Fruit fly (Drosophila melanogaster) whole organism, embryonic: ENCODE results near the gene Gga.

Experiments used
- B-H1 ChIP-seq: fragments of 200-800 bp; sonication (Bioruptor generic); IDR thresholded peaks from 3 replicates; pipeline ENCODE4 v1.3.6; 2022; ENCODE audit warnings: missing biosample characterization, missing genetic modification characterization
- CG11560 ChIP-seq: fragments of 200-800 bp; sonication (Bioruptor generic); IDR thresholded peaks from 3 replicates; pipeline ENCODE4 v1.3.6; 2022; ENCODE audit warnings: missing biosample characterization, missing genetic modification characterization
- CG14860 ChIP-seq: fragments of 200-800 bp; sonication (Bioruptor generic); IDR thresholded peaks from 3 replicates; pipeline ENCODE4 v1.3.6; 2022; ENCODE audit warnings: missing biosample characterization, missing genetic modification characterization; ENCODE audit not compliant: partially characterized antibody
- CG15696 ChIP-seq: fragments of 200-800 bp; sonication (Bioruptor generic); optimal IDR thresholded peaks from 2 replicates; lab custom pipeline; 2019; ENCODE audit warnings: missing biosample characterization, mild to moderate bottlenecking, missing genetic modification characterization, moderate library complexity
- CG17186 ChIP-seq: fragments of 200-800 bp; sonication (Bioruptor generic); optimal IDR thresholded peaks from 3 replicates; lab custom pipeline; 2017; ENCODE audit warnings: missing biosample characterization, missing genetic modification reagents, missing genetic modification characterization
- CG17359 ChIP-seq: fragments of 200-800 bp; sonication (Bioruptor generic); optimal IDR thresholded peaks from 3 replicates; lab custom pipeline; 2018; ENCODE audit warnings: missing biosample characterization, mild to moderate bottlenecking, missing genetic modification characterization, moderate library complexity
- CG17802 ChIP-seq: fragments of 200-800 bp; sonication (Bioruptor generic); optimal IDR thresholded peaks from 2 replicates; lab custom pipeline; 2018; ENCODE audit warnings: missing biosample characterization, mild to moderate bottlenecking, missing genetic modification characterization, moderate library complexity
- CG30403 ChIP-seq: fragments of 200-800 bp; sonication (Bioruptor generic); optimal IDR thresholded peaks from 3 replicates; lab custom pipeline; 2016; ENCODE audit warnings: missing biosample characterization, missing genetic modification characterization
- CG3281 ChIP-seq: fragments of 200-800 bp; sonication (Bioruptor generic); optimal IDR thresholded peaks from 3 replicates; lab custom pipeline; 2017; ENCODE audit warnings: missing biosample characterization, mild to moderate bottlenecking, missing genetic modification characterization
- CG3726 ChIP-seq: fragments of 200-800 bp; sonication (Bioruptor generic); IDR thresholded peaks from 3 replicates; pipeline ENCODE4, ENCODE4 v1.3.6; 2022; ENCODE audit warnings: missing biosample characterization, missing genetic modification characterization
- CG4328 ChIP-seq: fragments of 200-800 bp; sonication (Bioruptor generic); optimal IDR thresholded peaks from 3 replicates; lab custom pipeline; 2017; ENCODE audit warnings: missing biosample characterization, missing genetic modification reagents, missing genetic modification characterization
- CG4360 ChIP-seq: fragments of 200-800 bp; sonication (Bioruptor generic); IDR thresholded peaks from 2 replicates; pipeline ENCODE4 v1.3.6; 2022; ENCODE audit warnings: missing biosample characterization, missing genetic modification characterization
- CG4854 ChIP-seq: fragments of 200-800 bp; sonication (Bioruptor generic); optimal IDR thresholded peaks from 2 replicates; lab custom pipeline; 2016; ENCODE audit warnings: missing biosample characterization, missing genetic modification characterization, inconsistent platforms
- CG6813 ChIP-seq: fragments of 200-800 bp; sonication (Bioruptor generic); optimal IDR thresholded peaks from 2 replicates; lab custom pipeline; 2017; ENCODE audit warnings: missing biosample characterization, missing genetic modification characterization, mild to moderate bottlenecking, moderate library complexity, missing genetic modification reagents
- CG7928 ChIP-seq: fragments of 200-800 bp; sonication (Bioruptor generic); optimal IDR thresholded peaks from 2 replicates; lab custom pipeline; 2017; ENCODE audit warnings: missing biosample characterization, mild to moderate bottlenecking, missing genetic modification characterization
- CG7987 ChIP-seq: fragments of 200-800 bp; sonication (Bioruptor generic); optimal IDR thresholded peaks from 2 replicates; lab custom pipeline; 2018; ENCODE audit warnings: missing biosample characterization, mild to moderate bottlenecking, missing genetic modification characterization, moderate library complexity
- CG9437 ChIP-seq: fragments of 200-800 bp; sonication (Bioruptor generic); optimal IDR thresholded peaks from 2 replicates; lab custom pipeline; 2018; ENCODE audit warnings: missing biosample characterization, mild to moderate bottlenecking, missing genetic modification characterization
- CG9932 ChIP-seq: fragments of 200-800 bp; sonication (Bioruptor generic); IDR thresholded peaks from 2 replicates; pipeline ENCODE4 v1.3.6; 2022; ENCODE audit warnings: missing biosample characterization, missing genetic modification characterization
- CTCF ChIP-seq: fragments of 200-800 bp; sonication (Bioruptor generic); optimal IDR thresholded peaks from 2 replicates; lab custom pipeline; 2017; ENCODE audit warnings: missing biosample characterization, mild to moderate bottlenecking, missing genetic modification characterization, moderate library complexity
- CkIIα-i1 ChIP-seq: fragments of 200-800 bp; sonication (Bioruptor generic); IDR thresholded peaks from 2 replicates; pipeline ENCODE4 v1.3.6; 2022; ENCODE audit warnings: missing biosample characterization, missing genetic modification characterization
- Dfd ChIP-seq, 2 experiments: fragments of >200 bp; optimal IDR thresholded peaks; 2 replicates each; lab custom pipeline; 2017; ENCODE audit warnings: missing biosample characterization in 2 of 2, missing genetic modification characterization in 2 of 2
- Elba2 ChIP-seq: fragments of 200-800 bp; sonication (Bioruptor generic); optimal IDR thresholded peaks from 3 replicates; lab custom pipeline; 2016; ENCODE audit warnings: missing biosample characterization, missing genetic modification characterization
- Ets97D ChIP-seq: fragments of 200-800 bp; sonication (Bioruptor generic); optimal IDR thresholded peaks from 3 replicates; lab custom pipeline; 2016; ENCODE audit warnings: missing biosample characterization, missing genetic modification characterization
- Fer2 ChIP-seq: fragments of 200-800 bp; sonication (Bioruptor generic); optimal IDR thresholded peaks from 2 replicates; lab custom pipeline; 2018; ENCODE audit warnings: missing biosample characterization, mild to moderate bottlenecking, missing genetic modification characterization, moderate library complexity
- GATAe ChIP-seq: fragments of 200-800 bp; sonication (Bioruptor generic); conservative IDR thresholded peaks from 2 replicates; pipeline ENCODE4 v1.3.6; 2022; ENCODE audit warnings: missing biosample characterization, missing genetic modification characterization
- Hey ChIP-seq: fragments of 200-800 bp; sonication (Bioruptor generic); optimal IDR thresholded peaks from 3 replicates; lab custom pipeline; 2018; ENCODE audit warnings: missing biosample characterization, mild to moderate bottlenecking, missing genetic modification characterization
- Lim3 ChIP-seq: fragments of 200-800 bp; sonication (Bioruptor generic); IDR thresholded peaks from 2 replicates; pipeline ENCODE4 v1.3.6; 2022; ENCODE audit warnings: missing biosample characterization, missing genetic modification characterization
- MESR4 ChIP-seq: fragments of 200-800 bp; sonication (Bioruptor generic); optimal IDR thresholded peaks from 2 replicates; lab custom pipeline; 2018; ENCODE audit warnings: missing biosample characterization, mild to moderate bottlenecking, missing genetic modification characterization, moderate library complexity
- Med ChIP-seq: fragments of 200-800 bp; sonication (Bioruptor generic); peaks from one replicate; lab custom pipeline; 2016; ENCODE audit warnings: missing biosample characterization, missing genetic modification characterization, mild to moderate bottlenecking, inconsistent platforms, moderate library complexity
- Taf1 ChIP-seq: fragments of 200-800 bp; sonication (Bioruptor generic); IDR thresholded peaks from 2 replicates; pipeline ENCODE4 v1.3.6; 2022; ENCODE audit warnings: missing biosample characterization, missing genetic modification characterization
- YL-1 ChIP-seq: fragments of 200-800 bp; sonication (Bioruptor generic); optimal IDR thresholded peaks from 3 replicates; lab custom pipeline; 2017; ENCODE audit warnings: missing biosample characterization, mild to moderate bottlenecking, missing genetic modification characterization
- ase ChIP-seq: fragments of 200-800 bp; sonication (Bioruptor generic); IDR thresholded peaks from 3 replicates; pipeline ENCODE4 v1.3.6; 2022; ENCODE audit warnings: missing biosample characterization, missing genetic modification characterization
- chn ChIP-seq: fragments of 200-800 bp; sonication (Bioruptor generic); optimal IDR thresholded peaks from 2 replicates; lab custom pipeline; 2016; ENCODE audit warnings: missing biosample characterization, missing genetic modification characterization
- dan ChIP-seq: fragments of 200-800 bp; sonication (Bioruptor generic); IDR thresholded peaks from 2 replicates; pipeline ENCODE4 v1.3.6; 2022; ENCODE audit warnings: missing biosample characterization, missing genetic modification characterization
- emc ChIP-seq: fragments of 200-800 bp; sonication (Bioruptor generic); optimal IDR thresholded peaks from 2 replicates; lab custom pipeline; 2016; ENCODE audit warnings: missing biosample characterization, missing genetic modification characterization
- fd96Cb ChIP-seq: fragments of 200-800 bp; sonication (Bioruptor generic); optimal IDR thresholded peaks from 2 replicates; lab custom pipeline; 2018; ENCODE audit warnings: missing biosample characterization, mild to moderate bottlenecking, missing genetic modification characterization, moderate library complexity
- gce ChIP-seq: fragments of 200-800 bp; sonication (Bioruptor generic); IDR thresholded peaks from 3 replicates; pipeline ENCODE4 v1.3.6; 2022; ENCODE audit warnings: missing biosample characterization, missing genetic modification characterization
- gcm ChIP-seq: fragments of 200-800 bp; sonication (Bioruptor generic); optimal IDR thresholded peaks from 2 replicates; lab custom pipeline; 2019; ENCODE audit warnings: missing biosample characterization, mild to moderate bottlenecking, missing genetic modification characterization, moderate library complexity
- gfzf ChIP-seq: fragments of 200-800 bp; sonication (Bioruptor generic); optimal IDR thresholded peaks from 2 replicates; lab custom pipeline; 2016; ENCODE audit warnings: missing biosample characterization, mild to moderate bottlenecking, missing genetic modification characterization, moderate library complexity
- grn ChIP-seq: fragments of 200-800 bp; sonication (Bioruptor generic); optimal IDR thresholded peaks from 3 replicates; lab custom pipeline; 2017; ENCODE audit warnings: missing biosample characterization, missing genetic modification characterization
- mld ChIP-seq: fragments of 200-800 bp; sonication (Bioruptor generic); IDR thresholded peaks from 3 replicates; pipeline ENCODE4 v1.3.6; 2022; ENCODE audit warnings: missing biosample characterization, missing genetic modification characterization; ENCODE audit not compliant: partially characterized antibody
- nmo ChIP-seq: fragments of 200-800 bp; sonication (Bioruptor generic); optimal IDR thresholded peaks from 2 replicates; lab custom pipeline; 2018; ENCODE audit warnings: missing biosample characterization, mild to moderate bottlenecking, missing genetic modification characterization, moderate library complexity
- pfk ChIP-seq: fragments of 200-800 bp; sonication (Bioruptor generic); optimal IDR thresholded peaks from 2 replicates; lab custom pipeline; 2018; ENCODE audit warnings: missing biosample characterization, mild to moderate bottlenecking, missing genetic modification characterization, moderate library complexity
- pnt ChIP-seq: fragments of 200-800 bp; sonication (Bioruptor generic); optimal IDR thresholded peaks from 3 replicates; lab custom pipeline; 2016; ENCODE audit warnings: missing biosample characterization, missing genetic modification characterization
- pros ChIP-seq: fragments of 200-800 bp; sonication (Bioruptor generic); optimal IDR thresholded peaks from 3 replicates; lab custom pipeline; 2019; ENCODE audit warnings: missing biosample characterization, mild to moderate bottlenecking, missing genetic modification characterization, moderate library complexity
- pum ChIP-seq: fragments of 200-800 bp; sonication (Bioruptor generic); optimal IDR thresholded peaks from 2 replicates; lab custom pipeline; 2016; ENCODE audit warnings: missing biosample characterization, missing genetic modification characterization
- seq ChIP-seq: fragments of 200-800 bp; sonication (Bioruptor generic); IDR thresholded peaks from 2 replicates; pipeline ENCODE4 v1.3.6; 2022; ENCODE audit warnings: missing biosample characterization, missing genetic modification characterization
- vfl ChIP-seq: fragments of 200-800 bp; sonication (Bioruptor generic); optimal IDR thresholded peaks from 2 replicates; lab custom pipeline; 2016; ENCODE audit warnings: missing biosample characterization, missing genetic modification characterization
- zfh2 ChIP-seq: fragments of 200-800 bp; sonication (Bioruptor generic); optimal IDR thresholded peaks from 2 replicates; lab custom pipeline; 2016; ENCODE audit warnings: missing biosample characterization, missing genetic modification characterization

Gga gene

dm6 chrX:9650757-9651594, 50.1 kb downstream of the Gga start (continued):
- TF ChIP-seq gce (GFP tag; lab: Robert Waterston, UW) (peak; percentile 96), CG11560 (tag; lab: Robert Waterston, UW) (peak; percentile 74; the same call in 2 of the 3 replicates), gcm (GFP tag; lab: Kevin White, UChicago) (peak; percentile 95), Taf1 (GFP tag; lab: Robert Waterston, UW) (peak; percentile 44), CkIIα-i1 (GFP tag; lab: Robert Waterston, UW) (peak; percentile 63; the same call in 1 of the 2 replicates), CG17186 (peak; percentile 78), B-H1 (GFP tag; lab: Robert Waterston, UW) (peak; percentile 94), CG4854 (GFP tag; lab: Kevin White, UChicago) (peak; percentile 83), nmo (GFP tag; lab: Kevin White, UChicago) (peak; percentile 94), emc (GFP tag; lab: Kevin White, UChicago) (peak; percentile 73), CG7928 (GFP tag; lab: Kevin White, UChicago) (peak; percentile 37), CG9932 (peak; percentile 67), zfh2 (GFP tag; lab: Kevin White, UChicago) (peak; percentile 72), Dfd (GFP tag; optimal IDR thresholded peaks at IDR 0.05; lab: Kevin White, UChicago) (no peak), MESR4 (GFP tag; lab: Kevin White, UChicago) (peak; percentile 52), CG15696 (tag; lab: Kevin White, UChicago) (peak; percentile 78), Ets97D (GFP tag; lab: Kevin White, UChicago) (peak; percentile 74), seq (GFP tag; lab: Robert Waterston, UW) (peak; percentile 93), YL-1 (peak; percentile 64), grn (GFP tag; lab: Kevin White, UChicago) (peak; percentile 54), dan (GFP tag; lab: Robert Waterston, UW) (peak; percentile 91), fd96Cb (tag; lab: Kevin White, UChicago) (peak; percentile 95), gfzf (no peak), CG30403 (peak; percentile 93), pum (GFP tag; lab: Kevin White, UChicago) (peak; percentile 95), pros (GFP tag; lab: Kevin White, UChicago) (peak; percentile 8), pfk (no peak), CG3726 (peak; percentile 94), CG4360 (GFP tag; lab: Robert Waterston, UW) (peak; percentile 81), CG17359 (tag; lab: Kevin White, UChicago) (peak; percentile 95), vfl (GFP tag; lab: Kevin White, UChicago) (peak; percentile 75), CG7987 (GFP tag; lab: Kevin White, UChicago) (peak; percentile 75), CG9437 (GFP tag; lab: Kevin White, UChicago) (peak; percentile 78), GATAe (peak; percentile 62; the same call in 1 of the 2 replicates), Med (peak; percentile 99), Fer2 (peak; percentile 24), Lim3 (GFP tag; lab: Robert Waterston, UW) (peak; percentile 85), ase (GFP tag; lab: Robert Waterston, UW) (peak; percentile 95), CG3281 (GFP tag; lab: Kevin White, UChicago) (peak; percentile 75), mld (0 out of 3 replicates have a peak, but pooled peaks have one; percentile 14), CG17802 (tag; lab: Kevin White, UChicago) (peak; percentile 82), pnt (GFP tag; lab: Kevin White, UChicago) (peak; percentile 94), CG4328 (GFP tag; lab: Kevin White, UChicago) (peak; percentile 53), Hey (tag; lab: Kevin White, UChicago) (no peak), chn (GFP tag; lab: Kevin White, UChicago) (peak; percentile 96), Elba2 (GFP tag; lab: Kevin White, UChicago) (peak; percentile 59), CTCF (GFP tag; lab: Kevin White, UChicago) (peak; percentile 44), CG6813 (peak; percentile 93), CG14860 (no peak)
